Fruit fly (Drosophila melanogaster) whole organism, embryonic: Measurements from ENCODE around the gene zld.
A peak's percentile ranks its signal among the peaks of the same experiment; 100 is the strongest.

Experiments used
- Ada2b ChIP-seq: fragments of 200-800 bp; sonication (Bioruptor generic); IDR thresholded peaks from 2 replicates; pipeline ENCODE4 v1.3.6; 2022; ENCODE audit warnings: missing biosample characterization, missing genetic modification characterization
- Antp ChIP-seq: fragments of 200-800 bp; sonication (Bioruptor generic); optimal IDR thresholded peaks from 3 replicates; lab custom pipeline; 2016; ENCODE audit warnings: missing biosample characterization, missing genetic modification characterization
- Blimp-1 ChIP-seq: fragments of 200-800 bp; sonication (Bioruptor generic); optimal IDR thresholded peaks from 3 replicates; lab custom pipeline; 2018; ENCODE audit warnings: missing biosample characterization, missing genetic modification characterization, mild to moderate bottlenecking, moderate library complexity, missing genetic modification reagents
- CG10431 ChIP-seq: fragments of 200-800 bp; sonication (Bioruptor generic); optimal IDR thresholded peaks from 3 replicates; lab custom pipeline; 2018; ENCODE audit warnings: missing biosample characterization, mild to moderate bottlenecking, missing genetic modification characterization
- CG12071 ChIP-seq: fragments of 200-800 bp; sonication (Bioruptor generic); optimal IDR thresholded peaks from 3 replicates; lab custom pipeline; 2018; ENCODE audit warnings: missing biosample characterization, mild to moderate bottlenecking, missing genetic modification characterization
- CG12219 ChIP-seq: fragments of 200-800 bp; sonication (Bioruptor generic); optimal IDR thresholded peaks from 3 replicates; lab custom pipeline; 2018; ENCODE audit warnings: missing biosample characterization, mild to moderate bottlenecking, missing genetic modification characterization
- CG14710 ChIP-seq: fragments of 200-800 bp; sonication (Bioruptor generic); optimal IDR thresholded peaks from 3 replicates; lab custom pipeline; 2019; ENCODE audit warnings: missing biosample characterization, mild to moderate bottlenecking, missing genetic modification characterization, moderate library complexity
- CG15479 ChIP-seq: fragments of 200-800 bp; sonication (Bioruptor generic); optimal IDR thresholded peaks from 3 replicates; lab custom pipeline; 2019; ENCODE audit warnings: missing biosample characterization, mild to moderate bottlenecking, missing genetic modification characterization, moderate library complexity
- CG15601 ChIP-seq: fragments of 200-800 bp; sonication (Bioruptor generic); optimal IDR thresholded peaks from 3 replicates; lab custom pipeline; 2019; ENCODE audit warnings: missing biosample characterization, mild to moderate bottlenecking, missing genetic modification characterization, moderate library complexity
- CG15696 ChIP-seq: fragments of 200-800 bp; sonication (Bioruptor generic); optimal IDR thresholded peaks from 2 replicates; lab custom pipeline; 2019; ENCODE audit warnings: missing biosample characterization, mild to moderate bottlenecking, missing genetic modification characterization, moderate library complexity
- CG30403 ChIP-seq: fragments of 200-800 bp; sonication (Bioruptor generic); optimal IDR thresholded peaks from 3 replicates; lab custom pipeline; 2016; ENCODE audit warnings: missing biosample characterization, missing genetic modification characterization
- CG3995 ChIP-seq: fragments of 200-800 bp; sonication (Bioruptor generic); optimal IDR thresholded peaks from 3 replicates; lab custom pipeline; 2016; ENCODE audit warnings: missing biosample characterization, missing genetic modification characterization
- CG4360 ChIP-seq: fragments of 200-800 bp; sonication (Bioruptor generic); IDR thresholded peaks from 2 replicates; pipeline ENCODE4 v1.3.6; 2022; ENCODE audit warnings: missing biosample characterization, missing genetic modification characterization
- CG6272 ChIP-seq: fragments of 200-800 bp; sonication (Bioruptor generic); IDR thresholded peaks from 2 replicates; pipeline ENCODE4 v1.3.6; 2022; ENCODE audit warnings: missing biosample characterization, missing genetic modification characterization
- CG6654 ChIP-seq: fragments of 200-800 bp; sonication (Bioruptor generic); optimal IDR thresholded peaks from 2 replicates; lab custom pipeline; 2017; ENCODE audit warnings: missing biosample characterization, mild to moderate bottlenecking, missing genetic modification characterization
- CG6813 ChIP-seq: fragments of 200-800 bp; sonication (Bioruptor generic); optimal IDR thresholded peaks from 2 replicates; lab custom pipeline; 2017; ENCODE audit warnings: missing biosample characterization, missing genetic modification characterization, mild to moderate bottlenecking, moderate library complexity, missing genetic modification reagents
- CG7271 ChIP-seq: fragments of 200-800 bp; sonication (Bioruptor generic); optimal IDR thresholded peaks from 2 replicates; lab custom pipeline; 2018; ENCODE audit warnings: missing biosample characterization, mild to moderate bottlenecking, missing genetic modification characterization, moderate library complexity
- CG7745 ChIP-seq: fragments of 200-800 bp; sonication (Bioruptor generic); optimal IDR thresholded peaks from 2 replicates; lab custom pipeline; 2018; ENCODE audit warnings: missing biosample characterization, mild to moderate bottlenecking, missing genetic modification characterization, moderate library complexity
- CG7963 ChIP-seq: fragments of 200-800 bp; sonication (Bioruptor generic); IDR thresholded peaks from 3 replicates; pipeline ENCODE4 v1.3.6; 2022; ENCODE audit warnings: missing biosample characterization, missing genetic modification characterization; ENCODE audit not compliant: partially characterized antibody
- CG8388 ChIP-seq: fragments of 200-800 bp; sonication (Bioruptor generic); optimal IDR thresholded peaks from 2 replicates; lab custom pipeline; 2019; ENCODE audit warnings: missing biosample characterization, mild to moderate bottlenecking, missing genetic modification characterization, moderate library complexity
- D ChIP-seq, 2 experiments: fragments of 200-800 bp in 1 of 2; fragments of >200 bp in 1 of 2; sonication (Bioruptor generic) in 1 of 2; optimal IDR thresholded peaks; 2 replicates in 1 of 2; 3 replicates in 1 of 2; lab custom pipeline; 2017; ENCODE audit warnings: mild to moderate bottlenecking in 1 of 2, missing biosample characterization in 1 of 2, missing genetic modification characterization in 1 of 2, missing genetic modification reagents in 1 of 2
- Ets65A ChIP-seq: fragments of 200-800 bp; sonication (Bioruptor generic); peaks from one replicate; lab custom pipeline; 2016; ENCODE audit warnings: missing biosample characterization, missing genetic modification characterization
- Hmx ChIP-seq: fragments of 200-800 bp; sonication (Bioruptor generic); optimal IDR thresholded peaks from 2 replicates; lab custom pipeline; 2016; ENCODE audit warnings: missing biosample characterization, missing genetic modification characterization
- Med ChIP-seq: fragments of 200-800 bp; sonication (Bioruptor generic); peaks from one replicate; lab custom pipeline; 2016; ENCODE audit warnings: missing biosample characterization, missing genetic modification characterization, mild to moderate bottlenecking, inconsistent platforms, moderate library complexity
- NC2β ChIP-seq: fragments of 200-800 bp; sonication (Bioruptor generic); optimal IDR thresholded peaks from 2 replicates; lab custom pipeline; 2016; ENCODE audit warnings: missing biosample characterization, missing genetic modification characterization
- Ptx1 ChIP-seq: fragments of 200-800 bp; sonication (Bioruptor generic); IDR thresholded peaks from 2 replicates; pipeline ENCODE4 v1.3.6; 2022; ENCODE audit warnings: missing biosample characterization, missing genetic modification characterization
- Sin3A ChIP-seq: fragments of >200 bp; optimal IDR thresholded peaks from 2 replicates; lab custom pipeline; 2018
- Sox100B ChIP-seq: fragments of 200-800 bp; sonication (Bioruptor generic); optimal IDR thresholded peaks from 3 replicates; lab custom pipeline; 2018; ENCODE audit warnings: missing biosample characterization, mild to moderate bottlenecking, missing genetic modification characterization
- Trl ChIP-seq, 3 experiments: fragments of >200 bp in 2 of 3; fragments of 200-800 bp in 1 of 3; sonication (Bioruptor generic) in 1 of 3; optimal IDR thresholded peaks; 2 replicates in 1 of 3; 3 replicates in 2 of 3; lab custom pipeline; 2016 to 2017; ENCODE audit warnings: missing biosample characterization in 1 of 3, missing genetic modification characterization in 1 of 3
- abd-A ChIP-seq: fragments of 200-800 bp; sonication (Bioruptor generic); optimal IDR thresholded peaks from 3 replicates; lab custom pipeline; 2019; ENCODE audit warnings: missing biosample characterization, mild to moderate bottlenecking, missing genetic modification characterization, moderate library complexity
- ac ChIP-seq: fragments of 200-800 bp; sonication (Bioruptor generic); optimal IDR thresholded peaks from 3 replicates; lab custom pipeline; 2017; ENCODE audit warnings: missing biosample characterization, mild to moderate bottlenecking, missing genetic modification characterization
- cg ChIP-seq: fragments of 200-800 bp; sonication (Bioruptor generic); optimal IDR thresholded peaks from 3 replicates; lab custom pipeline; 2019; ENCODE audit warnings: missing biosample characterization, mild to moderate bottlenecking, missing genetic modification characterization, moderate library complexity
- ci ChIP-seq: fragments of 200-800 bp; sonication (Bioruptor generic); IDR thresholded peaks from 3 replicates; pipeline ENCODE4 v1.3.6; 2022; ENCODE audit warnings: missing biosample characterization, missing genetic modification characterization
- corto ChIP-seq: fragments of 200-800 bp; sonication (Bioruptor generic); optimal IDR thresholded peaks from 2 replicates; lab custom pipeline; 2016; ENCODE audit warnings: missing biosample characterization, mild to moderate bottlenecking, missing genetic modification characterization, moderate library complexity
- crol ChIP-seq: fragments of 200-800 bp; sonication (Bioruptor generic); IDR thresholded peaks from 2 replicates; pipeline ENCODE4 v1.3.6; 2022; ENCODE audit warnings: missing biosample characterization, missing genetic modification characterization
- dmrt11E ChIP-seq: fragments of 200-800 bp; sonication (Bioruptor generic); optimal IDR thresholded peaks from 3 replicates; lab custom pipeline; 2018; ENCODE audit warnings: missing biosample characterization, mild to moderate bottlenecking, missing genetic modification characterization, moderate library complexity
- esg ChIP-seq: fragments of 200-800 bp; sonication (Bioruptor generic); conservative IDR thresholded peaks from 2 replicates; pipeline ENCODE4 v1.3.6; 2022; ENCODE audit warnings: missing biosample characterization, missing genetic modification characterization
- fd96Cb ChIP-seq: fragments of 200-800 bp; sonication (Bioruptor generic); optimal IDR thresholded peaks from 2 replicates; lab custom pipeline; 2018; ENCODE audit warnings: missing biosample characterization, mild to moderate bottlenecking, missing genetic modification characterization, moderate library complexity
- fu2 ChIP-seq: fragments of 200-800 bp; sonication (Bioruptor generic); optimal IDR thresholded peaks from 2 replicates; lab custom pipeline; 2016; ENCODE audit warnings: missing biosample characterization, missing genetic modification characterization
- ham ChIP-seq: fragments of 200-800 bp; sonication (Bioruptor generic); IDR thresholded peaks from 2 replicates; pipeline ENCODE4 v1.3.6; 2022; ENCODE audit warnings: missing biosample characterization, missing genetic modification characterization
- hb ChIP-seq: fragments of 200-800 bp; sonication (Bioruptor generic); IDR thresholded peaks from 3 replicates; pipeline ENCODE4 v1.3.6; 2022; ENCODE audit warnings: missing biosample characterization, missing genetic modification characterization; ENCODE audit not compliant: partially characterized antibody
- nerfin-1 ChIP-seq: fragments of 200-800 bp; sonication (Bioruptor generic); optimal IDR thresholded peaks from 3 replicates; lab custom pipeline; 2019; ENCODE audit warnings: missing biosample characterization, mild to moderate bottlenecking, missing genetic modification characterization, moderate library complexity
- pros ChIP-seq: fragments of 200-800 bp; sonication (Bioruptor generic); optimal IDR thresholded peaks from 3 replicates; lab custom pipeline; 2019; ENCODE audit warnings: missing biosample characterization, mild to moderate bottlenecking, missing genetic modification characterization, moderate library complexity
- ranshi ChIP-seq: fragments of 200-800 bp; sonication (Bioruptor generic); IDR thresholded peaks from 2 replicates; pipeline ENCODE4 v1.3.6; 2022; ENCODE audit warnings: missing biosample characterization, missing genetic modification characterization
- rib ChIP-seq: fragments of 200-800 bp; sonication (Bioruptor generic); IDR thresholded peaks from 2 replicates; pipeline ENCODE4 v1.3.6; 2022; ENCODE audit warnings: missing biosample characterization, missing genetic modification characterization
- sna ChIP-seq: fragments of 200-800 bp; sonication (Bioruptor generic); IDR thresholded peaks from 2 replicates; pipeline ENCODE4 v1.3.6; 2022; ENCODE audit warnings: missing biosample characterization, missing genetic modification characterization; ENCODE audit not compliant: partially characterized antibody
- tap ChIP-seq: fragments of 200-800 bp; optimal IDR thresholded peaks from 3 replicates; lab custom pipeline; 2019; ENCODE audit warnings: missing biosample characterization, mild to moderate bottlenecking, missing genetic modification characterization, moderate library complexity
- vvl ChIP-seq: fragments of 200-800 bp; sonication (Bioruptor generic); IDR thresholded peaks from 2 replicates; pipeline ENCODE4 v1.3.6; 2022; ENCODE audit warnings: missing biosample characterization, missing genetic modification characterization

zld gene

DNA sequence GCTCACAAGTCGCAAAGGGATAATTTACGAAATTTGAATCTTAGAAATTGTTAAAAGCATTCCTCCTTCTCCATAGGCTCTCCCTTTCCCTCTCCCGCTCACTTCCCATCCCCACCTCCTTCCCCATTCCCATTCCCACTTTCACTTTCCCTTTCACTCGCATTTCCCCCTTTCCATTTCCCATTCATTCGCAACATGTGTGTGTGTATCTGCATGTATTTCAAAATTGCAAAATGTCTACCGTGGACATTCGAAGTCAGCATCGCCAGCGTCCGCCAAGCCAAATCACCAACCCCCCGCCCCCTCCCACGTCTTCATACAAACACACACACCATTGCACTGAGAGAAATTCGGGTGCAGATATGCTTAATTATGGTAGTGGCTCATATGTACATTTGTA is 8.5 kb upstream of the zld start:
- TF ChIP-seq fu2: no peak
- no peak for TF ChIP-seq CG10431 (GFP tag; lab: Kevin White, UChicago)
- TF ChIP-seq ranshi (GFP tag; lab: Robert Waterston, UW): no peak
- TF ChIP-seq esg (GFP tag; lab: Robert Waterston, UW): no peak
- TF ChIP-seq Antp (GFP tag; lab: Kevin White, UChicago): no peak
- no peak for TF ChIP-seq CG7745
- peak; percentile 41 for TF ChIP-seq abd-A (tag; lab: Kevin White, UChicago)
- TF ChIP-seq rib (GFP tag; lab: Robert Waterston, UW): no peak
- TF ChIP-seq CG30403 (GFP tag; lab: Kevin White, UChicago): no peak
- peak; percentile 56 for TF ChIP-seq crol (GFP tag; lab: Robert Waterston, UW)
- no peak for TF ChIP-seq ham (GFP tag; lab: Robert Waterston, UW)
- TF ChIP-seq NC2β (GFP tag; lab: Kevin White, UChicago): no peak
- TF ChIP-seq Ada2b (GFP tag; lab: Robert Waterston, UW): no peak
- TF ChIP-seq Ets65A (GFP tag; lab: Kevin White, UChicago): peak; percentile 38
- TF ChIP-seq CG6272 (GFP tag; lab: Robert Waterston, UW): no peak
- no peak for TF ChIP-seq Ptx1 (GFP tag; lab: Robert Waterston, UW)
- TF ChIP-seq Blimp-1 (GFP tag; lab: Kevin White, UChicago): peak; percentile 13
- TF ChIP-seq CG8388 (GFP tag; lab: Kevin White, UChicago): no peak
- TF ChIP-seq Med: peak; percentile 42
- TF ChIP-seq fd96Cb (tag; lab: Kevin White, UChicago): no peak

DNA sequence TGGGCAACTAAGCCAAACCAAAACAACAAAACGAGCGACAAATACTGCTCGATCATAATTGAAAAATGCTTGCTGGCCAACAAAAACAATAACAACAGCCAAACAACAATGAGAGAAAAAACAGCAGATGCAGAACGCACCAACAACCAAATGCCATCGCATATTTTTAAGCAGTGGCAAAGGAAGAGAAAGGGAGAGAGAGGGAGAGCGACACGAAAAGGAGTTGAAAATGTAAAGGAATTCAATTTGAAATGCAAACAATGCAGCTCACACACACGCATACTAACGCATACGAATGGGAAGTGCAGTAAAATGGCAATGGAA is 5.2 kb upstream of the zld start:
- no peak for TF ChIP-seq sna
- TF ChIP-seq CG15601 (tag; lab: Kevin White, UChicago): no peak
- peak; percentile 17 for TF ChIP-seq cg (GFP tag; lab: Kevin White, UChicago)
- TF ChIP-seq Hmx (GFP tag; lab: Kevin White, UChicago): no peak
- TF ChIP-seq CG12219 (GFP tag; lab: Kevin White, UChicago): no peak
- 0 out of 3 replicates have a peak, but pooled peaks have one; percentile 13 for TF ChIP-seq CG7963 (GFP tag; lab: Robert Waterston, UW)
- peak; percentile 42 for TF ChIP-seq Med
- peak; percentile 67 for TF ChIP-seq CG4360 (GFP tag; lab: Robert Waterston, UW)
- TF ChIP-seq CG7271: no peak
- peak; percentile 62 for TF ChIP-seq nerfin-1 (tag; lab: Kevin White, UChicago)
- peak; percentile 71 for TF ChIP-seq D (optimal IDR thresholded peaks at IDR 0.05; lab: Kevin White, UChicago)
- no peak for TF ChIP-seq D (GFP tag; optimal IDR thresholded peaks at IDR 0.05; lab: Kevin White, UChicago)
- TF ChIP-seq CG6654: no peak
- no peak for TF ChIP-seq tap (tag; lab: Kevin White, UChicago)
- TF ChIP-seq corto (GFP tag; lab: Kevin White, UChicago): no peak
- TF ChIP-seq Trl (optimal IDR thresholded peaks at IDR 0.05; lab: Kevin White, UChicago): peak in 1 of 2 experiments; percentile 3
- no peak for TF ChIP-seq Trl (GFP tag; optimal IDR thresholded peaks at IDR 0.05; lab: Kevin White, UChicago)
- TF ChIP-seq hb: no peak
- TF ChIP-seq CG12071 (GFP tag; lab: Kevin White, UChicago): no peak
- no peak for TF ChIP-seq Sin3A (lab: Kevin White, UChicago)
- TF ChIP-seq, all 482 proteins: peak for 7

DNA sequence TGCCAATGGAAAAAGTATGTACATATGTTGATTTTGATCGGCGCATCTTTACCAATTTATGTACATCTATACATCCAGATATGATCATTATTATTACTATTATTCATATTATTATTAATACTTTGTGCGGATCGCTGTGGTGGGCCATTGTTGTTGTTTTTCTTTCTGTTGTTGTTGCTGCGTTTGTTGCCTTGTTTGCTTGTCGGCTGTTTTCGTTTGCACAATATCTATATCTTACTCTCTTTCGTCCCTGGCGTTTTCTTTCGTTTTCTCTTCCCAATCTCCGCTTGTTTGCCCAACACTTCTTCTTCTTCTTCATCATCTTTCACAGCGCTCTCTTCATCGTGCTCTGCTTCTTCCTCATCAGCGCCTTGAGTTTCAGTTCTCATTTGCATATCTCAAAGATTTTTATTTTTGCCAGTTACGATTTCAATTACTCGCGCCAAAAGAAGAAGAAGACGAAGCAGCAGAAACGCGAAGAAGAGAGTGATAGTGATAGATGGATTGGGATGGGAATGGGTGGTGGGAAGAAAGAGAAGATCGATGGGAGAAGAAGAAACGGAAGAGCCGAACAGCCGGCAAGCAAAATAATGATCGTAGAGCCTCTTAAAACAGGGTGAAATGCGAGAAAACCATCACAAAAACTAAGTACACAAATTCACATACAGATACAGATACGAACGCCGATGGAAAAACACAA is 4.7 kb upstream of the zld start:
- TF ChIP-seq ci (GFP tag; lab: Robert Waterston, UW): 0 out of 3 replicates have a peak, but pooled peaks have one; percentile 30
- peak; percentile 27; the same call in 1 of the 2 replicates for TF ChIP-seq vvl (GFP tag; lab: Robert Waterston, UW)
- TF ChIP-seq Sox100B (GFP tag; lab: Kevin White, UChicago): no peak
- peak; percentile 73 for TF ChIP-seq CG15479 (GFP tag; lab: Kevin White, UChicago)
- no peak for TF ChIP-seq CG3995 (GFP tag; lab: Kevin White, UChicago)
- TF ChIP-seq dmrt11E: peak; percentile 30
- TF ChIP-seq CG14710 (tag; lab: Kevin White, UChicago): peak; percentile 5
- peak; percentile 44 for TF ChIP-seq CG15696
- peak; percentile 87 for TF ChIP-seq pros
- peak; percentile 4 for TF ChIP-seq CG6813 (GFP tag; lab: Kevin White, UChicago)
- peak; percentile 53 for TF ChIP-seq ac (GFP tag; lab: Kevin White, UChicago)
